Worm (Caenorhabditis elegans) whole organism, L4 larva: ENCODE data around the gene str-165.

ENCODE experiments used
- F26F4.8 ChIP-seq: fragments of 200-800 bp; sonication (Bioruptor generic); conservative IDR thresholded peaks from 2 replicates; pipeline ENCODE4 v1.3.6; 2022; ENCODE audit warnings: missing genetic modification characterization, missing compliant biosample characterization
- F37D6.2 ChIP-seq: sonication (generic microtip); optimal IDR thresholded peaks from 2 replicates; lab custom pipeline; 2016; ENCODE audit warnings: mild to moderate bottlenecking, missing genetic modification characterization, missing compliant biosample characterization
- F49E8.2 ChIP-seq: sonication (generic microtip); optimal IDR thresholded peaks from 2 replicates; lab custom pipeline; 2016; ENCODE audit warnings: missing compliant biosample characterization, mild to moderate bottlenecking, missing genetic modification characterization, borderline replicate concordance
- T20F7.1 ChIP-seq: fragments of 200-800 bp; sonication (Bioruptor generic); optimal IDR thresholded peaks from 2 replicates; lab custom pipeline; 2018; ENCODE audit warnings: mild to moderate bottlenecking, missing genetic modification characterization, missing compliant biosample characterization
- Y48G9A.11 ChIP-seq: fragments of 200-800 bp; sonication (Bioruptor generic); IDR thresholded peaks from 2 replicates; pipeline ENCODE4 v1.3.6; 2022; ENCODE audit warnings: missing genetic modification reagents, missing genetic modification characterization, missing compliant biosample characterization
- Y75B8A.6 ChIP-seq: fragments of 200-800 bp; sonication (Bioruptor generic); IDR thresholded peaks from 2 replicates; pipeline ENCODE4 v1.3.6; 2022; ENCODE audit warnings: missing genetic modification reagents, missing genetic modification characterization, missing compliant biosample characterization
- aha-1 ChIP-seq: fragments of 150-350 bp; peaks from one replicate; lab custom pipeline; 2014; ENCODE audit warnings: missing biosample characterization, missing genetic modification characterization
- aly-2 ChIP-seq: sonication (generic microtip); optimal IDR thresholded peaks from 2 replicates; lab custom pipeline; 2018; ENCODE audit warnings: missing biosample characterization, missing genetic modification characterization
- ama-1 ChIP-seq: fragments of 150-350 bp; optimal IDR thresholded peaks from 2 replicates; lab custom pipeline; 2014; ENCODE audit warnings: inconsistent platforms, mixed read lengths
- daf-16 ChIP-seq, 3 experiments: sonication (generic microtip); optimal IDR thresholded peaks; 2 replicates each; lab custom pipeline; 2016 to 2017; ENCODE audit warnings: missing genetic modification characterization in 3 of 3, missing genetic modification reagents in 3 of 3, mild to moderate bottlenecking in 2 of 3, missing compliant biosample characterization in 2 of 3, missing biosample characterization in 1 of 3, moderate library complexity in 1 of 3
- dmd-6 ChIP-seq: fragments of 200-800 bp; sonication (Bioruptor generic); IDR thresholded peaks from 2 replicates; pipeline ENCODE4 v1.3.6; 2022; ENCODE audit warnings: missing genetic modification reagents, missing genetic modification characterization, missing compliant biosample characterization
- dve-1 ChIP-seq: sonication (generic microtip); optimal IDR thresholded peaks from 2 replicates; lab custom pipeline; 2017; ENCODE audit warnings: antibody characterized with exemption, mild to moderate bottlenecking, missing genetic modification characterization, missing compliant biosample characterization; ENCODE audit not compliant: insufficient read depth
- egl-43 ChIP-seq: fragments of 200-800 bp; sonication (Bioruptor generic); IDR thresholded peaks from 2 replicates; pipeline ENCODE4 v1.3.6; 2022; ENCODE audit warnings: missing genetic modification reagents, missing genetic modification characterization, missing compliant biosample characterization
- hif-1 ChIP-seq, 2 experiments: sonication (generic microtip); optimal IDR thresholded peaks; 2 replicates each; lab custom pipeline; 2016 to 2017; ENCODE audit warnings: missing compliant biosample characterization in 2 of 2, missing genetic modification characterization in 2 of 2, missing genetic modification reagents in 2 of 2, missing genotype in 2 of 2, mild to moderate bottlenecking in 1 of 2
- hlh-11 ChIP-seq: fragments of 200-800 bp; sonication (Bioruptor generic); optimal IDR thresholded peaks from 2 replicates; lab custom pipeline; 2018; ENCODE audit warnings: mild to moderate bottlenecking, missing genetic modification characterization, missing compliant biosample characterization
- hlh-30 ChIP-seq: sonication (generic microtip); optimal IDR thresholded peaks from 2 replicates; lab custom pipeline; 2017; ENCODE audit warnings: antibody characterized with exemption, mild to moderate bottlenecking, missing genetic modification characterization, missing compliant biosample characterization; ENCODE audit not compliant: insufficient read depth
- hmg-1.1 ChIP-seq: fragments of 200-800 bp; sonication (Bioruptor generic); IDR thresholded peaks from 2 replicates; pipeline ENCODE4 v1.3.6; 2022; ENCODE audit warnings: missing genetic modification reagents, missing genetic modification characterization, missing compliant biosample characterization
- lin-1 ChIP-seq: fragments of 200-800 bp; sonication (Bioruptor generic); IDR thresholded peaks from 2 replicates; pipeline ENCODE4 v1.3.6; 2022; ENCODE audit warnings: missing genetic modification reagents, missing genetic modification characterization, missing compliant biosample characterization
- lin-38 ChIP-seq: fragments of 200-800 bp; sonication (Bioruptor generic); IDR thresholded peaks from 2 replicates; pipeline ENCODE4 v1.3.6; 2022; ENCODE audit warnings: missing genetic modification reagents, missing genetic modification characterization, missing compliant biosample characterization
- lsy-2 ChIP-seq, 2 experiments: fragments of 150-350 bp in 1 of 2; sonication (generic microtip) in 1 of 2; optimal IDR thresholded peaks; 2 replicates each; lab custom pipeline; 2014 to 2017; ENCODE audit warnings: missing biosample characterization in 2 of 2, missing genetic modification characterization in 2 of 2
- mdl-1 ChIP-seq, 2 experiments: fragments of 150-350 bp in 1 of 2; sonication (generic microtip) in 1 of 2; optimal IDR thresholded peaks; 2 replicates each; lab custom pipeline; 2014 to 2017; ENCODE audit warnings: missing biosample characterization in 2 of 2, missing genetic modification characterization in 2 of 2
- mes-2 ChIP-seq: sonication (generic microtip); optimal IDR thresholded peaks from 2 replicates; lab custom pipeline; 2016; ENCODE audit warnings: missing genotype, mild to moderate bottlenecking, missing genetic modification characterization, missing compliant biosample characterization; ENCODE audit not compliant: poor library complexity, severe bottlenecking
- nhr-10 ChIP-seq: fragments of 150-350 bp; optimal IDR thresholded peaks from 2 replicates; lab custom pipeline; 2014; ENCODE audit warnings: missing biosample characterization, missing genetic modification characterization
- nhr-11 ChIP-seq: fragments of 150-350 bp; optimal IDR thresholded peaks from 2 replicates; lab custom pipeline; 2014; ENCODE audit warnings: missing biosample characterization, missing genetic modification characterization
- nhr-111 ChIP-seq: fragments of 200-800 bp; sonication (Bioruptor generic); optimal IDR thresholded peaks from 2 replicates; lab custom pipeline; 2018; ENCODE audit warnings: mild to moderate bottlenecking, missing genetic modification characterization, missing compliant biosample characterization
- nhr-25 ChIP-seq: sonication (generic microtip); optimal IDR thresholded peaks from 2 replicates; lab custom pipeline; 2017; ENCODE audit warnings: missing genetic modification characterization, mild to moderate bottlenecking, missing compliant biosample characterization, antibody characterized with exemption, moderate library complexity, borderline replicate concordance; ENCODE audit not compliant: insufficient read depth
- nhr-28 ChIP-seq: fragments of 150-350 bp; optimal IDR thresholded peaks from 2 replicates; lab custom pipeline; 2014; ENCODE audit warnings: missing biosample characterization, missing genetic modification characterization
- nhr-48 ChIP-seq: sonication (generic microtip); optimal IDR thresholded peaks from 2 replicates; lab custom pipeline; 2016; ENCODE audit warnings: mild to moderate bottlenecking, missing genetic modification characterization, missing compliant biosample characterization
- nhr-6 ChIP-seq: fragments of 150-350 bp; optimal IDR thresholded peaks from 2 replicates; lab custom pipeline; 2014; ENCODE audit warnings: missing biosample characterization, missing genetic modification characterization
- nhr-77 ChIP-seq: fragments of 150-350 bp; optimal IDR thresholded peaks from 2 replicates; lab custom pipeline; 2014; ENCODE audit warnings: missing biosample characterization, missing genetic modification characterization
- php-3 ChIP-seq: fragments of 200-800 bp; sonication (Bioruptor generic); IDR thresholded peaks from 2 replicates; pipeline ENCODE4 v1.3.6; 2022; ENCODE audit warnings: missing genetic modification reagents, missing genetic modification characterization, missing compliant biosample characterization
- pqm-1 ChIP-seq: sonication (generic microtip); optimal IDR thresholded peaks from 2 replicates; lab custom pipeline; 2017; ENCODE audit warnings: missing biosample characterization, missing genetic modification characterization
- rbr-2 ChIP-seq: sonication (generic microtip); optimal IDR thresholded peaks from 2 replicates; lab custom pipeline; 2016; ENCODE audit warnings: missing genotype, missing genetic modification characterization, missing compliant biosample characterization
- spr-3 ChIP-seq: fragments of 200-800 bp; sonication (Bioruptor generic); optimal IDR thresholded peaks from 2 replicates; lab custom pipeline; 2018; ENCODE audit warnings: mild to moderate bottlenecking, missing genetic modification characterization, missing compliant biosample characterization
- tra-1 ChIP-seq: fragments of 200-800 bp; sonication (Bioruptor generic); IDR thresholded peaks from 2 replicates; pipeline ENCODE4 v1.3.6; 2022; ENCODE audit warnings: missing genetic modification reagents, missing genetic modification characterization, missing compliant biosample characterization
- unc-130 ChIP-seq: sonication (generic microtip); optimal IDR thresholded peaks from 2 replicates; lab custom pipeline; 2016; ENCODE audit warnings: missing genetic modification reagents, missing genetic modification characterization, missing compliant biosample characterization
- unc-39 ChIP-seq: sonication (generic microtip); optimal IDR thresholded peaks from 2 replicates; lab custom pipeline; 2017; ENCODE audit warnings: missing biosample characterization, missing genetic modification characterization
- unc-62 ChIP-seq, 3 experiments: fragments of 150-350 bp in 1 of 3; sonication (generic microtip); optimal IDR thresholded peaks in 2 of 3; peaks in 1 of 3; 1 replicate in 1 of 3; 2 replicates in 2 of 3; lab custom pipeline; 2014 to 2017; ENCODE audit warnings: missing biosample characterization in 3 of 3, missing genetic modification characterization in 3 of 3, missing genetic modification reagents in 3 of 3, missing genotype in 1 of 3
- zag-1 ChIP-seq: fragments of 150-350 bp; optimal IDR thresholded peaks from 2 replicates; lab custom pipeline; 2014; ENCODE audit warnings: missing biosample characterization, missing genetic modification characterization
- zfp-2 ChIP-seq: sonication (generic microtip); optimal IDR thresholded peaks from 2 replicates; lab custom pipeline; 2016; ENCODE audit warnings: mild to moderate bottlenecking, missing genetic modification characterization, missing compliant biosample characterization

str-165 gene

DNA sequence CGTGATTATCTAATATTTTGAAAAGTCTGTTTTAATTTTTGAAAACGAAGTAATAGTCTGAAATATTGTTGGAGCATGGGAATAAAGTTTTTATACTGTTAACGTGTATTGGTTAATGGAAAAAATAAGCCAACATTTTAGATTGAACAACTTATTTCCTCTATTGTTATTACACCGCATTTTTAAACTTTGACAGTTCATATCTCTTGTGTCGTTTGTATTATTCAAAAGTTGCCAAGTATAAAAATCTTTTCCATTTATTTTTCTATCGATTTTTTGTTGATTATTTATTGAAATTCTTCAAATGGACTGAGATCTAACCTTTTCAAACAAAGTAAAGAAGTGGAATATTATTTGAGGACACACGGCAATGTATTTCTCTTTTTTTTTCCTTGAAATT, at the start of gene str-165:
Gene str-165 (plus strand): TSS at position 301 of the 400 bp plus-strand sequence.
- TF ChIP-seq unc-62 (GFP tag; optimal IDR thresholded peaks at IDR 0.05 in 1 of 2; lab: Kevin White, UChicago) (peak in 1 of 2 experiments; percentile 61), unc-62 (tag; optimal IDR thresholded peaks at IDR 0.05; lab: Kevin White, UChicago) (no peak), mes-2 (no peak)

DNA sequence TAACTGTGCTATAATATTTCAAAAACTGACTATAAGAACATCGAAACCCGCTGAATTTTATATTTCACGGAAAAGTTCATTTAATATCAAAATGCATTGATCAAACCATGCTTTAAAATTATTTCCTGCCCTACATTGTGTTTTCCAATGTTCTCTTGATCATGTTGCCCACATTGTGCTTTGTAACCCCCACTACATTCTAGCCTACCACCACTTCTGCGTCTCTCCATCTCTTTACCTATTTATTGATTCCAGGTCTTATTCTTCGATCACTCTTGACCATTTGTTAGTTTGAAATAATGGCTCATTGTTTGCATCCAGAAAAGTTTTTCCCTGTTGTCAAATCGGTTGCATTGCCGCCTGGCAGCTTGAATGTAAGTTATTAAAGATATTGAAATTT, 48.7 kb upstream of the str-165 start, which contains the start of gene decr-1.1:
Gene decr-1.1 (plus strand): TSS at position 210 of the 400 bp plus-strand sequence.
- TF ChIP-seq T20F7.1 (GFP tag; lab: Kevin White, UChicago), result peak; percentile 28
- TF ChIP-seq daf-16 (GFP tag; optimal IDR thresholded peaks at IDR 0.05; lab: Kevin White, UChicago), result no peak
- peak; percentile 74 for TF ChIP-seq daf-16 (tag; optimal IDR thresholded peaks at IDR 0.05; lab: Kevin White, UChicago)
- peak; percentile 19 for TF ChIP-seq nhr-10
- TF ChIP-seq hlh-30 (tag; lab: Kevin White, UChicago), result peak; percentile 23
- TF ChIP-seq nhr-28, result peak; percentile 95
- TF ChIP-seq pqm-1, result peak; percentile 12
- TF ChIP-seq aha-1 (tag; lab: Kevin White, UChicago), result peak; percentile 95
- TF ChIP-seq hlh-11, result peak; percentile 20
- TF ChIP-seq spr-3 (GFP tag; lab: Kevin White, UChicago), result no peak
- TF ChIP-seq aly-2 (tag; lab: Kevin White, UChicago), result no peak
- peak; percentile 56 for TF ChIP-seq dmd-6 (GFP tag; lab: Robert Waterston, UW)
- TF ChIP-seq nhr-77 (tag; lab: Kevin White, UChicago), result peak; percentile 55
- TF ChIP-seq lin-38, result no peak
- peak; percentile 17 for TF ChIP-seq dve-1 (tag; lab: Kevin White, UChicago)

DNA sequence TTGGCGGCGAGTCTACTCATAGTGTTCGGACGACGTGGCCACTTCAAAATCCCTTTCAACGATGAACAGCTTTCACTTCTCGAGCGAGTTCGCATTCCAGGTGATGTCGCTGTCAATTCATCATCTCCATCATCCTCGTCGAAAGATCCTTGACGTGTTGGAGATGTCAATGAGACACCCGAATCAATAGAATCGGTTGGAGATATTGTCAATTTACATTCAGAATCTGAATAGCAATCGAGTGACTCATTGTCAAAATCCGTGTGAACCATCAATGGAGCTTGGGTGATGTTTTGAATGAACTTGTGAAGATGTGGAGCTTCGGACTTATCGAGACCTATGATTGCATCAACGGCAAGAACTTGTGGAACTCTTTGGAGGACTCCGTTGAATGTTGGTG, 45.1 kb upstream of the str-165 start:
- TF ChIP-seq F37D6.2 (tag; lab: Kevin White, UChicago) (no peak), aha-1 (tag; lab: Kevin White, UChicago) (peak; percentile 84), nhr-11 (tag; lab: Kevin White, UChicago) (no peak), unc-62 (GFP tag; optimal IDR thresholded peaks at IDR 0.05 in 1 of 2; lab: Kevin White, UChicago) (peak in 1 of 2 experiments; percentile 51), unc-62 (tag; optimal IDR thresholded peaks at IDR 0.05; lab: Kevin White, UChicago) (no peak)

DNA sequence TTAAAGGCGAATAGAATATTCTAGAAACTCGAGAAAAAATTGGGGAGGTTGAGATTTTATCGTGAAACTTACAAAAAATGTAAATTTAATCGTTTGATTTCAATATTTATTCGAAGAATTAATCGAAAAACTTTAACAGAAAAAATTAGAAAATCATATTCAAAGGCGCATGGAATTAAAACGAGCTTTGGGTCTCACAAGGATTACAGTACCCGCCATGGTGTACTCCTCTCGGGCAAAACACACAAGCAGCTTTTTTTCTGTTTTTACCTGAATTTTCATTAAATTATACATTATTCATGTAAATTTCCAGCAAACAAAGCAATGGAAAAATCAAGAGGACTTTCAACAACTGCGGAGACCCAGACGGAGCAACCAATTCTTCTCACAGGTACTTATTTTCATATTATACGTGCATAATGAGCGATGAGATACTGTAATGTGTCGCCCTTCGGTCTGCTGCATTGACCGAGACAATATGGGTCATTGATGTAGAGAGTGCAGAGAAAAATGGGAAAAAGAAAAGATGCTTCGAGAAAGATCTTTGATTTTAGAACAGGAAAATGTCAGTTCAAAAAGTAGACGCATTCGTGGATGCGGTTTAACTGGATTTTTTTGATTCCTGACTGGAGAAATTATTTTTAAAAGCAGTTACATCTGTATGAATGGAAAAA, 43.6 kb upstream of the str-165 start, which contains the start of the genes F53C11.4 and F53C11.5:
Gene F53C11.4 (minus strand): TSS at position 128 of the 674 bp plus-strand sequence.
Gene F53C11.5 (plus strand): TSS at position 325 of the 674 bp plus-strand sequence.
- TF ChIP-seq lin-1, result no peak
- TF ChIP-seq nhr-10, result no peak
- peak; percentile 3 for TF ChIP-seq unc-130 (GFP tag; lab: Kevin White, UChicago)
- TF ChIP-seq T20F7.1 (GFP tag; lab: Kevin White, UChicago), result peak; percentile 19
- TF ChIP-seq tra-1 (GFP tag; lab: Robert Waterston, UW), result 0 out of 2 replicates have a peak, but pooled peaks have one; percentile 24
- TF ChIP-seq F49E8.2 (tag; lab: Kevin White, UChicago), result no peak
- peak; percentile 74 for TF ChIP-seq nhr-28
- TF ChIP-seq nhr-111 (GFP tag; lab: Kevin White, UChicago), result no peak
- peak in 1 of 2 experiments; percentile 79 for TF ChIP-seq hif-1 (tag; optimal IDR thresholded peaks at IDR 0.05; lab: Kevin White, UChicago)
- TF ChIP-seq hlh-11, result peak; percentile 77
- TF ChIP-seq F26F4.8, result no peak
- TF ChIP-seq dmd-6 (GFP tag; lab: Robert Waterston, UW), result peak; percentile 69
- peak; percentile 67 for TF ChIP-seq nhr-48 (tag; lab: Kevin White, UChicago)
- TF ChIP-seq Y48G9A.11, result no peak
- TF ChIP-seq lin-38, result 0 out of 2 replicates have a peak, but pooled peaks have one; percentile 31
- 0 out of 2 replicates have a peak, but pooled peaks have one; percentile 12 for TF ChIP-seq hmg-1.1 (GFP tag; lab: Robert Waterston, UW)
- peak; percentile 9 for TF ChIP-seq rbr-2 (tag; lab: Kevin White, UChicago)
- peak; percentile 51 for TF ChIP-seq ama-1 (lab: Kevin White, UChicago)
- TF ChIP-seq unc-39 (tag; lab: Kevin White, UChicago), result no peak
- no peak for TF ChIP-seq nhr-25 (tag; lab: Kevin White, UChicago)
- TF ChIP-seq Y75B8A.6 (GFP tag; lab: Robert Waterston, UW), result no peak
- peak; percentile 78 for TF ChIP-seq nhr-6 (tag; lab: Kevin White, UChicago)
- TF ChIP-seq mdl-1 (tag; optimal IDR thresholded peaks at IDR 0.05; lab: Kevin White, UChicago), result no peak
- no peak for TF ChIP-seq egl-43 (GFP tag; lab: Robert Waterston, UW)
- no peak for TF ChIP-seq zag-1 (tag; lab: Kevin White, UChicago)
- no peak for TF ChIP-seq daf-16 (GFP tag; optimal IDR thresholded peaks at IDR 0.05; lab: Kevin White, UChicago)
- peak; percentile 85 for TF ChIP-seq daf-16 (tag; optimal IDR thresholded peaks at IDR 0.05; lab: Kevin White, UChicago)
- TF ChIP-seq php-3 (GFP tag; lab: Robert Waterston, UW), result no peak
- peak in 1 of 2 experiments; percentile 86 for TF ChIP-seq lsy-2 (tag; optimal IDR thresholded peaks at IDR 0.05; lab: Kevin White, UChicago)
- TF ChIP-seq zfp-2 (tag; lab: Kevin White, UChicago), result no peak
- TF ChIP-seq dve-1 (tag; lab: Kevin White, UChicago), result peak; percentile 87
- peak; percentile 16 for TF ChIP-seq hlh-30 (tag; lab: Kevin White, UChicago)
